Worm (Caenorhabditis elegans) whole organism, young adult: ENCODE measurements around the gene R11G10.4.

Experiments used
- Y53G8AR.9 ChIP-seq: fragments of 200-800 bp; sonication (Bioruptor generic); conservative IDR thresholded peaks from 2 replicates; pipeline ENCODE4 v1.3.6; 2022; ENCODE audit warnings: missing genetic modification reagents, missing genetic modification characterization, missing compliant biosample characterization
- attf-5 ChIP-seq: fragments of 200-800 bp; sonication (Bioruptor generic); optimal IDR thresholded peaks from 2 replicates; lab custom pipeline; 2018; ENCODE audit warnings: mild to moderate bottlenecking, missing genetic modification characterization, missing compliant biosample characterization
- him-1 ChIP-seq: sonication (generic microtip); optimal IDR thresholded peaks from 2 replicates; lab custom pipeline; 2016; ENCODE audit warnings: missing genotype, missing genetic modification reagents, missing genetic modification characterization, missing compliant biosample characterization
- mel-28 ChIP-seq: sonication (generic microtip); optimal IDR thresholded peaks from 2 replicates; lab custom pipeline; 2016; ENCODE audit warnings: borderline replicate concordance, mild to moderate bottlenecking, missing genetic modification characterization, missing compliant biosample characterization
- nfya-1 ChIP-seq: sonication (generic microtip); optimal IDR thresholded peaks from 2 replicates; lab custom pipeline; 2017; ENCODE audit warnings: antibody characterized with exemption, missing compliant biosample characterization, missing genetic modification characterization, borderline replicate concordance; ENCODE audit not compliant: insufficient read depth
- nfya-2 ChIP-seq: fragments of 200-800 bp; sonication (Bioruptor generic); IDR thresholded peaks from 2 replicates; pipeline ENCODE4 v1.3.6; 2022; ENCODE audit warnings: missing genetic modification reagents, missing genetic modification characterization, missing compliant biosample characterization
- ztf-22 ChIP-seq: fragments of 200-800 bp; sonication (Bioruptor generic); optimal IDR thresholded peaks from 2 replicates; lab custom pipeline; 2018; ENCODE audit warnings: mild to moderate bottlenecking, missing genetic modification characterization, moderate library complexity, missing compliant biosample characterization

ce11 chrV:13459323-13459722, 47.1 kb upstream of the R11G10.4 start, which contains the start of gene bath-39:
- TF ChIP-seq nfya-1 (tag; lab: Kevin White, UChicago) (no peak), attf-5 (no peak), ztf-22 (GFP tag; lab: Kevin White, UChicago) (no peak), nfya-2 (no peak), Y53G8AR.9 (no peak), mel-28 (no peak), him-1 (tag; lab: Kevin White, UChicago) (no peak)
